Worm (Caenorhabditis elegans): ENCODE results near the gene F36H9.7.

Gene F36H9.7

ce11 chrV:1781922-1782321 is 7.2 kb upstream of the F36H9.7 start, which contains the start of gene F36H9.5:
Gene F36H9.5, minus strand, starts transcription at chrV:1782022.
- no peak for TF ChIP-seq elt-1 (tag; optimal IDR thresholded peaks at IDR 0.05; ENCODE audit: borderline replicate concordance, insufficient read depth)
- TF ChIP-seq blmp-1 (tag; optimal IDR thresholded peaks at IDR 0.05), result no peak
- no peak for TF ChIP-seq tbx-8 (GFP tag; optimal IDR thresholded peaks at IDR 0.05)
- TF ChIP-seq ham-2 (GFP tag; optimal IDR thresholded peaks at IDR 0.05), result no peak
- TF ChIP-seq cnd-1 (tag; optimal IDR thresholded peaks at IDR 0.05), result no peak
- no peak for TF ChIP-seq nhr-12 (tag; optimal IDR thresholded peaks at IDR 0.05)
- TF ChIP-seq bed-3 (GFP tag; optimal IDR thresholded peaks at IDR 0.05), result no peak
- TF ChIP-seq ztf-11 (tag; optimal IDR thresholded peaks at IDR 0.05), result no peak
- TF ChIP-seq snpc-4 (tag; optimal IDR thresholded peaks at IDR 0.05), result no peak
- no peak for TF ChIP-seq sem-2 (GFP tag; optimal IDR thresholded peaks at IDR 0.05)
- no peak for TF ChIP-seq ceh-83 (GFP tag; optimal IDR thresholded peaks at IDR 0.05)
- TF ChIP-seq nhr-28 (tag; optimal IDR thresholded peaks at IDR 0.05), result no peak
- TF ChIP-seq unc-120 (tag; optimal IDR thresholded peaks at IDR 0.05; ENCODE audit: poor library complexity, severe bottlenecking), result no peak
- no peak for TF ChIP-seq unc-39 (tag; optimal IDR thresholded peaks at IDR 0.05)
- no peak for TF ChIP-seq hlh-1 (tag; optimal IDR thresholded peaks at IDR 0.05)

- no peak for TF ChIP-seq sem-2 (GFP tag; optimal IDR thresholded peaks at IDR 0.05)
- TF ChIP-seq hlh-1 (tag; optimal IDR thresholded peaks at IDR 0.05), result no peak
- no peak for TF ChIP-seq blmp-1 (tag; optimal IDR thresholded peaks at IDR 0.05)
- no peak for TF ChIP-seq nhr-12 (tag; optimal IDR thresholded peaks at IDR 0.05)
- TF ChIP-seq flh-1 (GFP tag; optimal IDR thresholded peaks at IDR 0.05), result no peak
- TF ChIP-seq M03D4.4 (tag; optimal IDR thresholded peaks at IDR 0.05), result no peak
- TF ChIP-seq pha-4 (tag; optimal IDR thresholded peaks at IDR 0.05), result no peak
- no peak for TF ChIP-seq nhr-28 (tag; optimal IDR thresholded peaks at IDR 0.05)
- TF ChIP-seq nhr-237 (tag; optimal IDR thresholded peaks at IDR 0.05), result no peak
- no peak for TF ChIP-seq unc-120 (tag; optimal IDR thresholded peaks at IDR 0.05; ENCODE audit: poor library complexity, severe bottlenecking)
- no peak for TF ChIP-seq tbx-8 (GFP tag; optimal IDR thresholded peaks at IDR 0.05)
These were observed 5.3 kb upstream of the F36H9.7 start for ce11 chrV:1779994-1780393.

ce11 chrV:1779136-1779535 is 4.4 kb upstream of the F36H9.7 start, which contains the start of gene F36H9.4:
Gene F36H9.4, minus strand, starts transcription at chrV:1779236.
- TF ChIP-seq ces-1 (GFP tag; optimal IDR thresholded peaks at IDR 0.05), result no peak
- TF ChIP-seq lsy-2 (tag; optimal IDR thresholded peaks at IDR 0.05), result no peak
- no peak for TF ChIP-seq nhr-12 (tag; optimal IDR thresholded peaks at IDR 0.05)
- no peak for TF ChIP-seq hlh-1 (tag; optimal IDR thresholded peaks at IDR 0.05)
- no peak for TF ChIP-seq mab-5 (tag; optimal IDR thresholded peaks at IDR 0.05)
- no peak for TF ChIP-seq nhr-237 (tag; optimal IDR thresholded peaks at IDR 0.05)

- TF ChIP-seq ham-2 (GFP tag; optimal IDR thresholded peaks at IDR 0.05) (no peak), mep-1 (tag; optimal IDR thresholded peaks at IDR 0.05) (no peak), unc-39 (tag; optimal IDR thresholded peaks at IDR 0.05) (no peak), elt-3 (tag; optimal IDR thresholded peaks at IDR 0.05) (no peak), sem-2 (GFP tag; optimal IDR thresholded peaks at IDR 0.05) (no peak), lsy-2 (tag; optimal IDR thresholded peaks at IDR 0.05) (no peak), mls-2 (tag; optimal IDR thresholded peaks at IDR 0.05) (no peak), blmp-1 (tag; optimal IDR thresholded peaks at IDR 0.05) (no peak), nhr-2 (tag; optimal IDR thresholded peaks at IDR 0.05) (no peak), tbx-8 (GFP tag; optimal IDR thresholded peaks at IDR 0.05) (no peak), zip-8 (tag; optimal IDR thresholded peaks at IDR 0.05) (no peak), nhr-28 (tag; optimal IDR thresholded peaks at IDR 0.05) (no peak), ceh-39 (tag; optimal IDR thresholded peaks at IDR 0.05) (no peak), drap-1 (GFP tag; optimal IDR thresholded peaks at IDR 0.05) (no peak), hlh-1 (tag; optimal IDR thresholded peaks at IDR 0.05) (no peak), nhr-237 (tag; optimal IDR thresholded peaks at IDR 0.05) (no peak), ceh-43 (GFP tag; optimal IDR thresholded peaks at IDR 0.05) (no peak), pha-4 (tag; optimal IDR thresholded peaks at IDR 0.05) (no peak), mab-5 (tag; optimal IDR thresholded peaks at IDR 0.05) (no peak), flh-1 (GFP tag; optimal IDR thresholded peaks at IDR 0.05) (no peak)
These were observed 1.6 kb downstream of the F36H9.7 start for ce11 chrV:1773120-1773519.

ce11 chrV:1771727-1772126 is 3.0 kb downstream of the F36H9.7 start, which contains the start of gene dhs-13:
Gene dhs-13, minus strand, starts transcription at chrV:1771734.
- TF ChIP-seq drap-1 (GFP tag; optimal IDR thresholded peaks at IDR 0.05) (no peak), unc-120 (tag; optimal IDR thresholded peaks at IDR 0.05; ENCODE audit: poor library complexity, severe bottlenecking) (peak; percentile 23), zip-8 (tag; optimal IDR thresholded peaks at IDR 0.05) (no peak), elt-1 (tag; optimal IDR thresholded peaks at IDR 0.05; ENCODE audit: borderline replicate concordance, insufficient read depth) (peak; percentile 13), elt-3 (tag; optimal IDR thresholded peaks at IDR 0.05) (no peak)
